Fruit fly (Drosophila melanogaster) Kc167 (cell line): ENCODE measurements around the gene CG14015.

Source experiments
- Myc ChIP-seq: fragments of >200 bp; optimal IDR thresholded peaks from 2 replicates; lab custom pipeline; 2017; ENCODE audit warnings: missing external identifiers
- Sin3A ChIP-seq: fragments of >200 bp; optimal IDR thresholded peaks from 2 replicates; lab custom pipeline; 2018; ENCODE audit warnings: missing external identifiers
- insv ChIP-seq: fragments of >200 bp; optimal IDR thresholded peaks from 3 replicates; lab custom pipeline; 2018; ENCODE audit warnings: missing external identifiers
- psq ChIP-seq: fragments of >200 bp; optimal IDR thresholded peaks from 2 replicates; lab custom pipeline; 2017; ENCODE audit warnings: missing external identifiers
- ttk ChIP-seq: sonication (Bioruptor generic); optimal IDR thresholded peaks from 2 replicates; lab custom pipeline; 2017; ENCODE audit warnings: missing external identifiers

dm6 chr2L:5532061-5532460 is 6.9 kb downstream of the CG14015 start, which contains the start of gene Coq6:
- TF ChIP-seq psq (lab: Kevin White, UChicago) (no peak), Myc (lab: Kevin White, UChicago) (no peak), ttk (lab: Kevin White, UChicago) (no peak), insv (no peak), Sin3A (lab: Kevin White, UChicago) (no peak)
